Worm (Caenorhabditis elegans) whole organism, mixed stage, embryonic: ENCODE measurements around the gene F57G4.10.

Source experiments
- M03D4.4 ChIP-seq: sonication (generic microtip); optimal IDR thresholded peaks from 2 replicates; lab custom pipeline; 2017; ENCODE audit warnings: mild to moderate bottlenecking, missing genetic modification characterization, missing compliant biosample characterization
- bed-3 ChIP-seq: fragments of 200-800 bp; sonication (Bioruptor generic); optimal IDR thresholded peaks from 3 replicates; lab custom pipeline; 2018; ENCODE audit warnings: mild to moderate bottlenecking, missing genetic modification characterization, moderate library complexity, missing compliant biosample characterization
- blmp-1 ChIP-seq: fragments of 150-350 bp; optimal IDR thresholded peaks from 2 replicates; lab custom pipeline; 2014; ENCODE audit warnings: missing biosample characterization, missing genetic modification characterization
- ceh-43 ChIP-seq: fragments of 200-800 bp; sonication (Bioruptor generic); optimal IDR thresholded peaks from 2 replicates; lab custom pipeline; 2018; ENCODE audit warnings: mild to moderate bottlenecking, missing genetic modification characterization, moderate library complexity, missing compliant biosample characterization
- ceh-83 ChIP-seq: fragments of 200-800 bp; sonication (Bioruptor generic); optimal IDR thresholded peaks from 2 replicates; lab custom pipeline; 2018; ENCODE audit warnings: mild to moderate bottlenecking, missing genetic modification characterization, missing compliant biosample characterization
- ces-1 ChIP-seq: fragments of 150-350 bp; optimal IDR thresholded peaks from 2 replicates; lab custom pipeline; 2014; ENCODE audit warnings: missing biosample characterization, missing genetic modification reagents, missing genetic modification characterization
- cnd-1 ChIP-seq: fragments of 200-800 bp; sonication (Bioruptor generic); optimal IDR thresholded peaks from 2 replicates; lab custom pipeline; 2018; ENCODE audit warnings: mild to moderate bottlenecking, missing genetic modification characterization, missing compliant biosample characterization
- drap-1 ChIP-seq: fragments of 200-800 bp; sonication (Bioruptor generic); optimal IDR thresholded peaks from 3 replicates; lab custom pipeline; 2018; ENCODE audit warnings: mild to moderate bottlenecking, missing genetic modification characterization, missing compliant biosample characterization
- elt-3 ChIP-seq: fragments of 150-350 bp; optimal IDR thresholded peaks from 2 replicates; lab custom pipeline; 2014; ENCODE audit warnings: missing biosample characterization, missing genetic modification characterization
- flh-1 ChIP-seq: fragments of 200-800 bp; sonication (Bioruptor generic); optimal IDR thresholded peaks from 2 replicates; lab custom pipeline; 2018; ENCODE audit warnings: mild to moderate bottlenecking, missing genetic modification characterization, moderate library complexity, missing compliant biosample characterization
- ham-2 ChIP-seq: fragments of 200-800 bp; sonication (Bioruptor generic); optimal IDR thresholded peaks from 2 replicates; lab custom pipeline; 2018; ENCODE audit warnings: mild to moderate bottlenecking, missing genetic modification characterization, missing compliant biosample characterization
- hlh-1 ChIP-seq: fragments of 150-350 bp; optimal IDR thresholded peaks from 2 replicates; lab custom pipeline; 2014; ENCODE audit warnings: missing biosample characterization, missing genetic modification reagents, missing genetic modification characterization
- lin-13 ChIP-seq: fragments of 150-350 bp; optimal IDR thresholded peaks from 2 replicates; lab custom pipeline; 2014; ENCODE audit warnings: missing biosample characterization, missing genetic modification characterization
- lin-32 ChIP-seq: fragments of 200-800 bp; sonication (Bioruptor generic); optimal IDR thresholded peaks from 2 replicates; lab custom pipeline; 2018; ENCODE audit warnings: mild to moderate bottlenecking, missing genetic modification characterization, missing compliant biosample characterization
- lsy-2 ChIP-seq: fragments of 150-350 bp; optimal IDR thresholded peaks from 2 replicates; lab custom pipeline; 2014; ENCODE audit warnings: missing biosample characterization, missing genetic modification characterization
- mab-5 ChIP-seq: fragments of 150-350 bp; optimal IDR thresholded peaks from 2 replicates; lab custom pipeline; 2014; ENCODE audit warnings: missing biosample characterization, missing genetic modification characterization
- mep-1 ChIP-seq: fragments of 150-350 bp; optimal IDR thresholded peaks from 2 replicates; lab custom pipeline; 2017; ENCODE audit warnings: missing biosample characterization, missing genetic modification reagents, missing genetic modification characterization, inconsistent platforms
- mls-2 ChIP-seq: sonication (generic microtip); optimal IDR thresholded peaks from 2 replicates; lab custom pipeline; 2016; ENCODE audit warnings: mild to moderate bottlenecking, missing genetic modification characterization, moderate library complexity, missing compliant biosample characterization
- nhr-12 ChIP-seq: fragments of 150-350 bp; optimal IDR thresholded peaks from 2 replicates; lab custom pipeline; 2014; ENCODE audit warnings: missing biosample characterization, missing genetic modification characterization
- nhr-2 ChIP-seq: fragments of 150-350 bp; optimal IDR thresholded peaks from 2 replicates; lab custom pipeline; 2014; ENCODE audit warnings: missing biosample characterization, missing genetic modification characterization
- nhr-237 ChIP-seq: fragments of 150-350 bp; optimal IDR thresholded peaks from 2 replicates; lab custom pipeline; 2014; ENCODE audit warnings: missing biosample characterization, missing genetic modification characterization
- nhr-28 ChIP-seq: fragments of 150-350 bp; optimal IDR thresholded peaks from 2 replicates; lab custom pipeline; 2014; ENCODE audit warnings: missing biosample characterization, missing genetic modification characterization
- nhr-76 ChIP-seq: sonication (generic microtip); optimal IDR thresholded peaks from 2 replicates; lab custom pipeline; 2017; ENCODE audit warnings: missing biosample characterization, missing genetic modification characterization
- sem-2 ChIP-seq: fragments of 200-800 bp; sonication (Bioruptor generic); optimal IDR thresholded peaks from 2 replicates; lab custom pipeline; 2018; ENCODE audit warnings: mild to moderate bottlenecking, missing genetic modification characterization, missing compliant biosample characterization
- sptf-1 ChIP-seq: sonication (generic microtip); optimal IDR thresholded peaks from 2 replicates; lab custom pipeline; 2017; ENCODE audit warnings: mild to moderate bottlenecking, missing genetic modification characterization, moderate library complexity, missing compliant biosample characterization
- tbx-8 ChIP-seq: fragments of 200-800 bp; sonication (Bioruptor generic); optimal IDR thresholded peaks from 2 replicates; lab custom pipeline; 2018; ENCODE audit warnings: mild to moderate bottlenecking, missing genetic modification characterization, moderate library complexity, missing compliant biosample characterization
- unc-120 ChIP-seq: sonication (generic microtip); optimal IDR thresholded peaks from 2 replicates; lab custom pipeline; 2017; ENCODE audit warnings: missing genetic modification characterization, missing compliant biosample characterization; ENCODE audit not compliant: poor library complexity, severe bottlenecking
- unc-39 ChIP-seq: fragments of 150-350 bp; optimal IDR thresholded peaks from 2 replicates; lab custom pipeline; 2014; ENCODE audit warnings: missing biosample characterization, missing genetic modification characterization
- unc-62 ChIP-seq: fragments of 150-350 bp; optimal IDR thresholded peaks from 2 replicates; lab custom pipeline; 2014; ENCODE audit warnings: missing biosample characterization, missing genetic modification reagents, missing genetic modification characterization
- zip-8 ChIP-seq: fragments of 150-350 bp; optimal IDR thresholded peaks from 2 replicates; lab custom pipeline; 2014; ENCODE audit warnings: missing biosample characterization, missing genetic modification characterization
- ztf-11 ChIP-seq: fragments of 150-350 bp; optimal IDR thresholded peaks from 2 replicates; lab custom pipeline; 2014; ENCODE audit warnings: missing biosample characterization, missing genetic modification characterization

F57G4.10 gene

DNA sequence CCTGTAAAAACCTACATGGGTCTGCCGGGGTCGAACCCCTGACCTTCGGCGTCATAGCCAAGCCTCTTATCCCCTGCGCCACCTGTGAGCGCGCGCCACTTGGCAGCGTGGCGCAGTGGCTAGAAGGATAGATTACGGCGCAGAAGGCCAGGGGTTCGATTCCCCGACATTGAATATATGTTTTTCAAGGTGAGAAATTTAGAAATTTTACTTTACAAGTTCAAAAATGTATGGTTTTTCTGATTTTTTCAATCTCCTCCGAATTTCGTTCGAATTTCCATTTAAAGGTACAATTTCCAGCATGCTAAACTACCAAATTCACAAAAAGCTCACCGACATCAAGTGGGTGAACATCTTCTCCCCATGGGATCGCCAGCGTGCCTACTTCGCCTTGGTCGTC, 31.3 kb downstream of the F57G4.10 start, which contains the start of gene dgat-2:
Gene dgat-2, plus strand, starts transcription at position 301 of the 400 bp plus-strand sequence.
- no peak for TF ChIP-seq ztf-11
- no peak for TF ChIP-seq nhr-237 (tag; lab: Kevin White, UChicago)
- no peak for TF ChIP-seq lin-32 (GFP tag; lab: Kevin White, UChicago)
- no peak for TF ChIP-seq unc-62 (GFP tag; lab: Kevin White, UChicago)
- TF ChIP-seq M03D4.4 (tag; lab: Kevin White, UChicago) = no peak

DNA sequence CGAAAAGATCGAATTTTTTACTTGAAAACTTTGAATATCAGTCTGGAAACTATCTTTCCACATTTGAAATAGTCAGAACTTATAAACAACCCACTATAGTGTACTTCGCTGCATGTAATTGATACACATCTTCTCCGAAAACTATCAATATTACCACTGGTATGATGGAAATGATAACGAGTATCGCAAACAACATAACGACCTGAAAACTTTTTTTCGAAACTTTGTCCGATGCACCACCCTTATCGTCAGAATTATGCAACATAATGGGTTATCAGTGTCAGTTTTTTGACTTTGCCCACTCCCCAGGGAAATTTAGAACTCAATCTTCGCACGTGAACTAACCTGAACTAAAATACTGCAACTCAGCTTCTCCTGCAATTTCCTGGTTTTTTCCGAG, 33.6 kb downstream of the F57G4.10 start:
- TF ChIP-seq lin-13 = no peak
- no peak for TF ChIP-seq ham-2 (GFP tag; lab: Kevin White, UChicago)
- TF ChIP-seq sem-2 (GFP tag; lab: Kevin White, UChicago) = no peak
- no peak for TF ChIP-seq M03D4.4 (tag; lab: Kevin White, UChicago)
- no peak for TF ChIP-seq nhr-28 (tag; lab: Kevin White, UChicago)
- TF ChIP-seq nhr-12 (tag; lab: Kevin White, UChicago) = no peak
- TF ChIP-seq unc-62 (GFP tag; lab: Kevin White, UChicago) = no peak
- TF ChIP-seq drap-1 (GFP tag; lab: Kevin White, UChicago) = no peak
- no peak for TF ChIP-seq blmp-1 (tag; lab: Kevin White, UChicago)
- no peak for TF ChIP-seq ceh-43 (GFP tag; lab: Kevin White, UChicago)
- TF ChIP-seq ces-1 (GFP tag; lab: Kevin White, UChicago) = no peak
- TF ChIP-seq hlh-1 (tag; lab: Kevin White, UChicago) = no peak

DNA sequence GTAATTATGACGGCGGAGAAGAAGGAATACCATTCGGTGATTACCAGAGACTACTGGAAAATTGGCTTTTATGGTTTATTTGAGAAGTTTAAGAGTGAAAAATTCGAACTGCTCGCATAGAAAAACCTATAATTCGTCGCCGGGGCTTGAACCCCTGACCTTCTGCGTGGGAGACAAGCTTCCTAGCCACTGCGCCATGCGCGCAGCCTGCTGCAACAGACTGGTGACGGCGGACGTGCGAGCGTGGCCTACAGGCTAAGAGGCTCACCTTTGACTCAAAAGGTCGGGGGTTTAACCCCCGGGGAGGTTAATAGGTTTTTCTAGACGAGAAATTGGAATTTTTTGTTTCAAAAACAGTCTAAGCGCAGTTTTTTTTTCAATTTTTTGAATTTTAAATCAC, 35.7 kb downstream of the F57G4.10 start:
- no peak for TF ChIP-seq unc-62 (GFP tag; lab: Kevin White, UChicago)
- TF ChIP-seq sem-2 (GFP tag; lab: Kevin White, UChicago) = no peak
- TF ChIP-seq drap-1 (GFP tag; lab: Kevin White, UChicago) = no peak
- no peak for TF ChIP-seq nhr-237 (tag; lab: Kevin White, UChicago)
- TF ChIP-seq nhr-12 (tag; lab: Kevin White, UChicago) = no peak
- TF ChIP-seq zip-8 (tag; lab: Kevin White, UChicago) = no peak
- no peak for TF ChIP-seq lin-13
- TF ChIP-seq flh-1 (GFP tag; lab: Kevin White, UChicago) = no peak

DNA sequence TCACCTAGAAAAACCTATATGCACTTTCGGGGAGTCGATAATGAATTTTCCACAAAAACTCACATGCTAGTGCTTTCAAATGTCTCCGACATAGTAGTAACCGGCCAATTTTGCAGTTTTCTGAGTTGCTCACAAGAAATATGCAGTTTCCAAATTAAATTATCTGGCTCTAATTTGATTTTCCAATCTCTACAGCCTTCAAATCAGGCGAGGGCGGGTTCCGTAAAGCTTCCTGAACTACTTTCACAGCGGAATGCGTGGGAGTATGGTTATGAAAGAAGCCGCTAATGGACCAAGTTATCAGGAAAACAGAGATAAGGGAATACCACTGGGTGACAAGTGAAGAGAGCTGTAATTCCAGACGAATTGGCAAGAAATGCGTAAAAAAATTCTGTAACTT, 37.2 kb downstream of the F57G4.10 start, which contains the start of gene F59A1.11:
Gene F59A1.11, minus strand, starts transcription at position 101 of the 400 bp plus-strand sequence.
- no peak for TF ChIP-seq nhr-2 (tag; lab: Kevin White, UChicago)
- TF ChIP-seq sem-2 (GFP tag; lab: Kevin White, UChicago) = no peak
- no peak for TF ChIP-seq unc-120 (tag; lab: Kevin White, UChicago)
- TF ChIP-seq sptf-1 (tag; lab: Kevin White, UChicago) = no peak
- no peak for TF ChIP-seq nhr-76 (tag; lab: Kevin White, UChicago)
- TF ChIP-seq zip-8 (tag; lab: Kevin White, UChicago) = no peak
- TF ChIP-seq mab-5 = no peak
- TF ChIP-seq unc-39 = no peak
- no peak for TF ChIP-seq elt-3 (tag; lab: Kevin White, UChicago)
- no peak for TF ChIP-seq ces-1 (GFP tag; lab: Kevin White, UChicago)
- no peak for TF ChIP-seq cnd-1
- no peak for TF ChIP-seq hlh-1 (tag; lab: Kevin White, UChicago)
- TF ChIP-seq ceh-43 (GFP tag; lab: Kevin White, UChicago) = no peak
- no peak for TF ChIP-seq ceh-83 (GFP tag; lab: Kevin White, UChicago)

DNA sequence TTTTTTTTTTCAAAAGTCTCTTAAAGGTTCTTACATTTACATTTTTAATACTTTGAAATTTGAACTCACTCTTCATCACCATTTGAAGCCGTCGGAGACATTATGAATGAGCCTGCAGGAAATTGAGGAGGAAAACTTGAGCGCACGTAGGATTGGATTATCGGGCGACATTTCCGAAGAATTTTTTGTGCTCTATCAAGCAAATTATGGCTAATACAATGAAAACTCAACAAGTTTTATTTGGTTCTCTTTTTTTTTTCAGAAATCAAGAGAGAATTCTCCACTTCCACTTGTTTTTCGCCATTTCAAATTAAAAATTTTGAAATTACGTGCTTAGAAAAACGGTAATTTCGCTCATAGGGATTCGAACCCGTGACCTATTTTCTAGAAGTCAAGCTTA, 39.0 kb downstream of the F57G4.10 start, which contains the start of gene F59A1.12:
Gene F59A1.12, minus strand, starts transcription at position 101 of the 400 bp plus-strand sequence.
- TF ChIP-seq bed-3 (GFP tag; lab: Kevin White, UChicago) (no peak), nhr-76 (tag; lab: Kevin White, UChicago) (no peak)

DNA sequence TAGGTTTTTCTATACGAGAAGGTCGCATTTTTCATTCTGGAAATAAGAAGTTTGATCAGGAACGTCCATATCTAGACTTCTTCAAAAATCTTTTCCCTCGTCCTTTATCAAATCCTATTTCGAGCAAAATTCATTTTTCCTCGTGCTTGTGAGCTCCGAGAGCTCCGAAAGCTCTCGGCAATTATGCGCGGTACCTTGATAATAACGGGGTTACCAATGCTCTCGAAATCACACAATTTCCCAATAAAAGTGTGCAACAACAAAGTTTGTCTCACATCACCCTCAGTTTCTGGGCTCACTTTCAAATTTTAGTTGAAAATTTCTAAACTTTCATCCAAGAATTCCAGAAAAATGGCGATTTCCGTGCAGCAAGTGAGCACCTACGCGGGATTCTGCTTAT, 39.9 kb downstream of the F57G4.10 start, which contains the start of gene str-89:
Gene str-89, plus strand, starts transcription at position 301 of the 400 bp plus-strand sequence.
- no peak for TF ChIP-seq unc-120 (tag; lab: Kevin White, UChicago)
- TF ChIP-seq zip-8 (tag; lab: Kevin White, UChicago) = no peak
- TF ChIP-seq hlh-1 (tag; lab: Kevin White, UChicago) = no peak
- no peak for TF ChIP-seq ztf-11
- TF ChIP-seq ces-1 (GFP tag; lab: Kevin White, UChicago) = no peak
- no peak for TF ChIP-seq mep-1 (tag; lab: Kevin White, UChicago)
- TF ChIP-seq M03D4.4 (tag; lab: Kevin White, UChicago) = no peak
- TF ChIP-seq nhr-237 (tag; lab: Kevin White, UChicago) = no peak
- TF ChIP-seq lsy-2 (tag; lab: Kevin White, UChicago) = no peak
- no peak for TF ChIP-seq ceh-83 (GFP tag; lab: Kevin White, UChicago)
- no peak for TF ChIP-seq ceh-43 (GFP tag; lab: Kevin White, UChicago)
- TF ChIP-seq tbx-8 (GFP tag; lab: Kevin White, UChicago) = no peak
- no peak for TF ChIP-seq bed-3 (GFP tag; lab: Kevin White, UChicago)
- no peak for TF ChIP-seq mls-2 (tag; lab: Kevin White, UChicago)
- no peak for TF ChIP-seq blmp-1 (tag; lab: Kevin White, UChicago)
